Fruit fly (Drosophila melanogaster): Measurements from ENCODE around the gene lic.
A peak's percentile ranks its signal among the peaks of the same experiment; 100 is the strongest.

lic gene

DNA sequence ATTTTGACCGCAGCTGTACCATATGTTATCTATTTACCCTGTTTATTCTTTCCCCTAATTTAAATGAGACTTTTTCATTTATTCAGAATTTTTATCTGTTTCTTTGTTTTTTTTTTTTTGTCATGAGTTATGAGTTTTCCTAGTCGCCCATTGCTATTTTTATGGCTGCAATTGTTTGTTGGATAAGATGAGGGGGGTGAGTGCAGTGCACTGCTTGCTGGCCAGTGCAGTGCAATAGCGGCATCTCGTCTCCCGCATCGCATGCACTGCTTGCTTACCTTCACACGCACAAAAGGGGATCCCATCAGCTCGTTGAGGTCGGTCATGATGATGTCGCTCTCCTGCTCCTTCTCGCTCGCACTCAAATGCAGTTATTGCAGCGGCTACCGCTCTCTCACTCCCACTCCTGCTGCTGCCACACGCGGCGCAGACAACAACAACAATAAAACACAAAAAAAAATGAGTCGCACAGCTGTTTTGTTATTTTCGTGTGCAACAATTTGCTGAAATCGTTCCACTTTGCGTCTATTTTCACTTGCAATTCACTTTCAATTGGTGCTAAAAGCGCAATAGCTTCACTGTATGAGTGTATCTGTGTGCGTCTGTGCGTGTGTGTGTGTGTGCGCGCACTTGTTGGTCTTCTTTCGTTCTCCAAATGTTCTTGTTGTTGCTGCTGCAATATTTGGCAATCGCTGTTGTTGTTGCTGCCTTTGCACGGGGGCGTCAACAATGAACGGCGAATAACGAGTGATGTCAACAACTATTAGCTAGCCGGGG is 37.2 kb downstream of the lic start (continued):
- TF ChIP-seq Antp (GFP tag; optimal IDR thresholded peaks at IDR 0.05) (no peak), so (GFP tag; IDR thresholded peaks at IDR 0.05) (no peak; the same call in 2 of the 3 replicates), gro (GFP tag; optimal IDR thresholded peaks at IDR 0.05) (no peak), vnd (GFP tag; IDR thresholded peaks at IDR 0.05; ENCODE audit: partially characterized antibody) (no peak), fd3F (GFP tag; optimal IDR thresholded peaks at IDR 0.05) (no peak), CG7745 (tag; optimal IDR thresholded peaks at IDR 0.05) (no peak), ham (GFP tag; IDR thresholded peaks at IDR 0.05) (no peak), zen (tag; optimal IDR thresholded peaks at IDR 0.05) (no peak), ATbp (GFP tag; optimal IDR thresholded peaks at IDR 0.05) (peak; percentile 37), jumu (GFP tag; optimal IDR thresholded peaks at IDR 0.05) (peak; percentile 40), Jarid2 (GFP tag; optimal IDR thresholded peaks at IDR 0.05) (no peak), pros (GFP tag; optimal IDR thresholded peaks at IDR 0.05) (no peak), Hr51 (GFP tag; optimal IDR thresholded peaks at IDR 0.05) (peak in 1 of 2 experiments; percentile 23), sd (tag; optimal IDR thresholded peaks at IDR 0.05) (no peak), gfzf (GFP tag; optimal IDR thresholded peaks at IDR 0.05) (no peak), sens-2 (GFP tag; IDR thresholded peaks at IDR 0.05) (peak; percentile 16; the same call in 1 of the 2 replicates), CG17186 (GFP tag; optimal IDR thresholded peaks at IDR 0.05) (no peak), HLHmδ (GFP tag; optimal IDR thresholded peaks at IDR 0.05) (peak; percentile 30), Blimp-1 (GFP tag; optimal IDR thresholded peaks at IDR 0.05) (peak; percentile 84), lola (GFP tag; optimal IDR thresholded peaks at IDR 0.05) (no peak), eyg (GFP tag; optimal IDR thresholded peaks at IDR 0.05) (no peak), CG1832 (GFP tag; optimal IDR thresholded peaks at IDR 0.05) (peak; percentile 74), Lim3 (GFP tag; IDR thresholded peaks at IDR 0.05) (no peak), ind (GFP tag; optimal IDR thresholded peaks at IDR 0.05) (no peak), Xrp1 (GFP tag; IDR thresholded peaks at IDR 0.05) (peak; percentile 76), corto (GFP tag; optimal IDR thresholded peaks at IDR 0.05) (no peak), toy (GFP tag; IDR thresholded peaks at IDR 0.05) (no peak), CG5953 (GFP tag; IDR thresholded peaks at IDR 0.05) (0 out of 2 replicates have a peak, but pooled peaks have one; percentile 10), gsb-n (tag; optimal IDR thresholded peaks at IDR 0.05) (peak; percentile 1), chm (GFP tag; IDR thresholded peaks at IDR 0.05) (0 out of 2 replicates have a peak, but pooled peaks have one; percentile 57), cg (GFP tag; optimal IDR thresholded peaks at IDR 0.05) (no peak), CG15073 (GFP tag; optimal IDR thresholded peaks at IDR 0.05) (no peak), CG7372 (GFP tag; IDR thresholded peaks at IDR 0.05) (no peak), bab2 (GFP tag; optimal IDR thresholded peaks at IDR 0.05) (peak; percentile 19), fu2 (GFP tag; optimal IDR thresholded peaks at IDR 0.05) (no peak), wdn (GFP tag; IDR thresholded peaks at IDR 0.05) (no peak), Sox102F (GFP tag; optimal IDR thresholded peaks at IDR 0.05) (peak; percentile 46), Gug (GFP tag; IDR thresholded peaks at IDR 0.05) (no peak), CG2875 (GFP tag; optimal IDR thresholded peaks at IDR 0.05) (no peak), vvl (GFP tag; IDR thresholded peaks at IDR 0.05) (peak; percentile 72), CG8089 (GFP tag; optimal IDR thresholded peaks at IDR 0.05) (peak; percentile 24), CG4424 (GFP tag; optimal IDR thresholded peaks at IDR 0.05) (peak; percentile 49), CG1233 (GFP tag; optimal IDR thresholded peaks at IDR 0.05) (no peak), CG9797 (GFP tag; optimal IDR thresholded peaks at IDR 0.05) (no peak), luna (GFP tag; optimal IDR thresholded peaks at IDR 0.05) (no peak), pan (optimal IDR thresholded peaks at IDR 0.05) (no peak), pan (GFP tag; optimal IDR thresholded peaks at IDR 0.05 in 1 of 2, IDR thresholded peaks at IDR 0.05 in 1 of 2) (peak in 1 of 2 experiments; percentile 30), CG3847 (GFP tag; IDR thresholded peaks at IDR 0.05) (no peak), pfk (GFP tag; optimal IDR thresholded peaks at IDR 0.05) (no peak)

All from whole organism, embryonic.